Fruit fly (Drosophila melanogaster) whole organism, embryonic: Measurements from ENCODE around the gene CG4709.

ENCODE experiments used
- CG1024 ChIP-seq: fragments of 200-800 bp; sonication (Bioruptor generic); IDR thresholded peaks from 2 replicates; pipeline ENCODE4 v1.3.6; 2022; ENCODE audit warnings: missing biosample characterization, missing genetic modification characterization
- CG11723 ChIP-seq: fragments of 200-800 bp; sonication (Bioruptor generic); optimal IDR thresholded peaks from 2 replicates; lab custom pipeline; 2017; ENCODE audit warnings: missing biosample characterization, mild to moderate bottlenecking, missing genetic modification characterization
- CG13424 ChIP-seq: fragments of 200-800 bp; sonication (Bioruptor generic); optimal IDR thresholded peaks from 2 replicates; lab custom pipeline; 2019; ENCODE audit warnings: missing biosample characterization, mild to moderate bottlenecking, missing genetic modification characterization, moderate library complexity
- CG15514 ChIP-seq: fragments of 200-800 bp; sonication (Bioruptor generic); optimal IDR thresholded peaks from 3 replicates; lab custom pipeline; 2017; ENCODE audit warnings: missing biosample characterization, missing genetic modification characterization, mild to moderate bottlenecking, moderate library complexity, missing genetic modification reagents
- CG16779 ChIP-seq: fragments of 200-800 bp; sonication (Bioruptor generic); IDR thresholded peaks from 2 replicates; pipeline ENCODE4 v1.3.6; 2022; ENCODE audit warnings: missing biosample characterization, missing genetic modification characterization
- CG17361 ChIP-seq: fragments of 200-800 bp; sonication (Bioruptor generic); IDR thresholded peaks from 3 replicates; pipeline ENCODE4 v1.3.6; 2022; ENCODE audit warnings: missing biosample characterization, missing genetic modification characterization
- CG18599 ChIP-seq: fragments of 200-800 bp; sonication (Bioruptor generic); optimal IDR thresholded peaks from 3 replicates; lab custom pipeline; 2017; ENCODE audit warnings: missing biosample characterization, missing genetic modification characterization, mild to moderate bottlenecking, moderate library complexity, missing genetic modification reagents
- CG2116 ChIP-seq: fragments of 200-800 bp; sonication (Bioruptor generic); optimal IDR thresholded peaks from 3 replicates; lab custom pipeline; 2018; ENCODE audit warnings: missing biosample characterization, mild to moderate bottlenecking, missing genetic modification characterization
- CG31388 ChIP-seq: fragments of 200-800 bp; sonication (Bioruptor generic); optimal IDR thresholded peaks from 2 replicates; lab custom pipeline; 2016; ENCODE audit warnings: missing biosample characterization, missing genetic modification characterization
- CG33213 ChIP-seq: fragments of 200-800 bp; sonication (Bioruptor generic); optimal IDR thresholded peaks from 3 replicates; lab custom pipeline; 2016; ENCODE audit warnings: missing biosample characterization, missing genetic modification characterization
- CG5180 ChIP-seq: fragments of 200-800 bp; sonication (Bioruptor generic); optimal IDR thresholded peaks from 3 replicates; lab custom pipeline; 2017; ENCODE audit warnings: missing biosample characterization, missing genetic modification characterization, mild to moderate bottlenecking, moderate library complexity, missing genetic modification reagents
- CG9932 ChIP-seq: fragments of 200-800 bp; sonication (Bioruptor generic); IDR thresholded peaks from 2 replicates; pipeline ENCODE4 v1.3.6; 2022; ENCODE audit warnings: missing biosample characterization, missing genetic modification characterization
- Dip3 ChIP-seq: fragments of 200-800 bp; sonication (Bioruptor generic); optimal IDR thresholded peaks from 3 replicates; lab custom pipeline; 2016; ENCODE audit warnings: missing biosample characterization, missing genetic modification characterization
- Elba2 ChIP-seq: fragments of 200-800 bp; sonication (Bioruptor generic); optimal IDR thresholded peaks from 3 replicates; lab custom pipeline; 2016; ENCODE audit warnings: missing biosample characterization, missing genetic modification characterization
- HLH54F ChIP-seq: fragments of 200-800 bp; sonication (Bioruptor generic); optimal IDR thresholded peaks from 3 replicates; lab custom pipeline; 2016; ENCODE audit warnings: missing biosample characterization, missing genetic modification characterization
- MESR4 ChIP-seq: fragments of 200-800 bp; sonication (Bioruptor generic); optimal IDR thresholded peaks from 2 replicates; lab custom pipeline; 2018; ENCODE audit warnings: missing biosample characterization, mild to moderate bottlenecking, missing genetic modification characterization, moderate library complexity
- MTF-1 ChIP-seq: fragments of 200-800 bp; sonication (Bioruptor generic); optimal IDR thresholded peaks from 2 replicates; lab custom pipeline; 2018; ENCODE audit warnings: missing biosample characterization, mild to moderate bottlenecking, missing genetic modification characterization, borderline replicate concordance
- NC2β ChIP-seq: fragments of 200-800 bp; sonication (Bioruptor generic); optimal IDR thresholded peaks from 2 replicates; lab custom pipeline; 2016; ENCODE audit warnings: missing biosample characterization, missing genetic modification characterization
- Nf-YA ChIP-seq: fragments of 200-800 bp; sonication (Bioruptor generic); IDR thresholded peaks from 2 replicates; pipeline ENCODE4 v1.3.6; 2022; ENCODE audit warnings: missing biosample characterization, missing genetic modification characterization
- NfI ChIP-seq: fragments of 200-800 bp; sonication (Bioruptor generic); optimal IDR thresholded peaks from 3 replicates; lab custom pipeline; 2018; ENCODE audit warnings: missing biosample characterization, mild to moderate bottlenecking, missing genetic modification characterization, moderate library complexity
- Oaz ChIP-seq: fragments of 200-800 bp; sonication (Bioruptor generic); IDR thresholded peaks from 2 replicates; pipeline ENCODE4 v1.3.6; 2022; ENCODE audit warnings: missing biosample characterization, missing genetic modification characterization
- Sin3A ChIP-seq: fragments of >200 bp; optimal IDR thresholded peaks from 2 replicates; lab custom pipeline; 2018
- Sry-β ChIP-seq: fragments of 200-800 bp; sonication (Bioruptor generic); optimal IDR thresholded peaks from 2 replicates; lab custom pipeline; 2018; ENCODE audit warnings: missing biosample characterization, mild to moderate bottlenecking, missing genetic modification characterization, moderate library complexity
- bsh ChIP-seq, 2 experiments: fragments of 200-800 bp; sonication (Bioruptor generic); optimal IDR thresholded peaks; 2 replicates each; lab custom pipeline; 2017 to 2018; ENCODE audit warnings: mild to moderate bottlenecking in 2 of 2, missing biosample characterization in 2 of 2, missing genetic modification characterization in 2 of 2, moderate library complexity in 1 of 2
- cato ChIP-seq: fragments of 200-800 bp; sonication (Bioruptor generic); optimal IDR thresholded peaks from 2 replicates; lab custom pipeline; 2016; ENCODE audit warnings: missing biosample characterization, missing genetic modification characterization, borderline replicate concordance
- dmrt99B ChIP-seq: fragments of 200-800 bp; sonication (Bioruptor generic); optimal IDR thresholded peaks from 2 replicates; lab custom pipeline; 2018; ENCODE audit warnings: missing biosample characterization, mild to moderate bottlenecking, missing genetic modification characterization, moderate library complexity
- fd102C ChIP-seq: fragments of 200-800 bp; sonication (Bioruptor generic); optimal IDR thresholded peaks from 2 replicates; lab custom pipeline; 2018; ENCODE audit warnings: missing biosample characterization, mild to moderate bottlenecking, missing genetic modification characterization, moderate library complexity
- lov ChIP-seq, 2 experiments: fragments of 200-800 bp in 1 of 2; fragments of >200 bp in 1 of 2; sonication (Bioruptor generic) in 1 of 2; IDR thresholded peaks in 1 of 2; optimal IDR thresholded peaks in 1 of 2; 2 replicates in 1 of 2; 3 replicates in 1 of 2; pipeline versions ENCODE4 v1.3.6 to Lab custom; 2017 to 2022; ENCODE audit warnings: missing biosample characterization in 1 of 2, missing genetic modification characterization in 1 of 2
- mld ChIP-seq: fragments of 200-800 bp; sonication (Bioruptor generic); IDR thresholded peaks from 3 replicates; pipeline ENCODE4 v1.3.6; 2022; ENCODE audit warnings: missing biosample characterization, missing genetic modification characterization; ENCODE audit not compliant: partially characterized antibody
- pan ChIP-seq, 4 experiments: fragments of >200 bp in 3 of 4; fragments of 200-800 bp in 1 of 4; sonication (Bioruptor generic) in 1 of 4; optimal IDR thresholded peaks in 3 of 4; IDR thresholded peaks in 1 of 4; 2 replicates each; pipeline versions ENCODE4 v1.3.6 to Lab custom; 2017 to 2022; ENCODE audit warnings: missing biosample characterization in 2 of 4, missing genetic modification characterization in 2 of 4, mixed read lengths in 1 of 4
- pzg ChIP-seq: fragments of 200-800 bp; sonication (Bioruptor generic); optimal IDR thresholded peaks from 3 replicates; lab custom pipeline; 2018; ENCODE audit warnings: missing biosample characterization, mild to moderate bottlenecking, missing genetic modification characterization, moderate library complexity
- so ChIP-seq: fragments of 200-800 bp; sonication (Bioruptor generic); IDR thresholded peaks from 3 replicates; pipeline ENCODE4 v1.3.6; 2022; ENCODE audit warnings: missing biosample characterization, missing genetic modification characterization
- sqz ChIP-seq: fragments of 200-800 bp; sonication (Bioruptor generic); optimal IDR thresholded peaks from 3 replicates; lab custom pipeline; 2018; ENCODE audit warnings: missing biosample characterization, mild to moderate bottlenecking, missing genetic modification characterization
- sug ChIP-seq: fragments of 200-800 bp; optimal IDR thresholded peaks from 2 replicates; lab custom pipeline; 2019; ENCODE audit warnings: missing biosample characterization, mild to moderate bottlenecking, missing genetic modification characterization, moderate library complexity
- tio ChIP-seq: fragments of 200-800 bp; sonication (Bioruptor generic); optimal IDR thresholded peaks from 2 replicates; lab custom pipeline; 2017; ENCODE audit warnings: missing biosample characterization, missing genetic modification characterization, inconsistent platforms
- tll ChIP-seq, 2 experiments: fragments of 200-800 bp in 1 of 2; fragments of >200 bp in 1 of 2; sonication (Bioruptor generic) in 1 of 2; optimal IDR thresholded peaks; 2 replicates each; lab custom pipeline; 2017 to 2019; ENCODE audit warnings: missing biosample characterization in 2 of 2, missing genetic modification characterization in 2 of 2, mild to moderate bottlenecking in 1 of 2, moderate library complexity in 1 of 2
- trh ChIP-seq: fragments of 200-800 bp; sonication (Bioruptor generic); optimal IDR thresholded peaks from 2 replicates; lab custom pipeline; 2016; ENCODE audit warnings: missing biosample characterization, missing genetic modification characterization
- z ChIP-seq: fragments of 200-800 bp; sonication (Bioruptor generic); IDR thresholded peaks from 3 replicates; pipeline ENCODE4 v1.3.6; 2022; ENCODE audit warnings: missing biosample characterization, missing genetic modification characterization
- zfh1 ChIP-seq: fragments of 200-800 bp; sonication (Bioruptor generic); IDR thresholded peaks from 3 replicates; pipeline ENCODE4 v1.3.6; 2022; ENCODE audit warnings: missing biosample characterization, missing genetic modification characterization

Gene CG4709

dm6 chr2L:9984078-9984772 is 30.1 kb downstream of the CG4709 start, which contains the start of gene bib (continued):
- TF ChIP-seq pzg (GFP tag; lab: Kevin White, UChicago), result no peak
- peak; percentile 53 for TF ChIP-seq NC2β (GFP tag; lab: Kevin White, UChicago)
- TF ChIP-seq NfI (GFP tag; lab: Kevin White, UChicago), result peak; percentile 76
- peak; percentile 8 for TF ChIP-seq MESR4 (GFP tag; lab: Kevin White, UChicago)
- peak; percentile 86 for TF ChIP-seq CG13424 (tag; lab: Kevin White, UChicago)
- no peak for TF ChIP-seq Nf-YA (GFP tag; lab: Robert Waterston, UW)
- peak; percentile 66 for TF ChIP-seq cato (GFP tag; lab: Kevin White, UChicago)
- TF ChIP-seq z, result peak; percentile 36; the same call in 1 of the 3 replicates
- no peak for TF ChIP-seq pan (optimal IDR thresholded peaks at IDR 0.05; lab: Kevin White, UChicago)
- peak in 1 of 2 experiments; percentile 58 for TF ChIP-seq pan (GFP tag; optimal IDR thresholded peaks at IDR 0.05 in 1 of 2, IDR thresholded peaks at IDR 0.05 in 1 of 2)
- TF ChIP-seq CG17361 (GFP tag; lab: Robert Waterston, UW), result peak; percentile 95
- TF ChIP-seq Oaz (GFP tag; lab: Robert Waterston, UW), result no peak
- no peak for TF ChIP-seq sug
- TF ChIP-seq CG1024 (GFP tag; lab: Robert Waterston, UW), result no peak
- TF ChIP-seq Dip3 (GFP tag; lab: Kevin White, UChicago), result no peak
- peak; percentile 32 for TF ChIP-seq CG31388 (GFP tag; lab: Kevin White, UChicago)
- no peak for TF ChIP-seq mld (GFP tag; lab: Robert Waterston, UW)
- peak; percentile 71 for TF ChIP-seq CG2116
- peak; percentile 52 for TF ChIP-seq CG15514 (GFP tag; lab: Kevin White, UChicago)
- peak; percentile 69; the same call in 2 of the 3 replicates for TF ChIP-seq zfh1 (GFP tag; lab: Robert Waterston, UW)
- TF ChIP-seq Sry-β (GFP tag; lab: Kevin White, UChicago), result peak; percentile 85
- TF ChIP-seq Sin3A (lab: Kevin White, UChicago), result no peak
- TF ChIP-seq CG11723, result peak; percentile 71
- peak; percentile 70 to 89 for TF ChIP-seq bsh (GFP tag; optimal IDR thresholded peaks at IDR 0.05; lab: Kevin White, UChicago)
- TF ChIP-seq MTF-1 (GFP tag; lab: Kevin White, UChicago), result peak; percentile 42
- TF ChIP-seq HLH54F (GFP tag; lab: Kevin White, UChicago), result peak; percentile 19
- peak in 1 of 2 experiments; percentile 92 for TF ChIP-seq tll (GFP tag; optimal IDR thresholded peaks at IDR 0.05; lab: Kevin White, UChicago)
- TF ChIP-seq CG18599 (GFP tag; lab: Kevin White, UChicago), result peak; percentile 90
- no peak for TF ChIP-seq CG9932
- TF ChIP-seq CG5180 (GFP tag; lab: Kevin White, UChicago), result peak; percentile 96
- no peak for TF ChIP-seq lov (optimal IDR thresholded peaks at IDR 0.05; lab: Kevin White, UChicago)
- peak; percentile 64; the same call in 1 of the 3 replicates for TF ChIP-seq lov (GFP tag; IDR thresholded peaks at IDR 0.05; lab: Robert Waterston, UW)
- TF ChIP-seq so, result peak; percentile 62; the same call in 1 of the 3 replicates
- TF ChIP-seq tio (GFP tag; lab: Kevin White, UChicago), result peak; percentile 87
- TF ChIP-seq CG33213, result no peak
- TF ChIP-seq fd102C (GFP tag; lab: Kevin White, UChicago), result peak; percentile 78
- 0 out of 2 replicates have a peak, but pooled peaks have one; percentile 42 for TF ChIP-seq CG16779 (GFP tag; lab: Robert Waterston, UW)
- peak; percentile 88 for TF ChIP-seq dmrt99B (tag; lab: Kevin White, UChicago)
- TF ChIP-seq sqz (GFP tag; lab: Kevin White, UChicago), result peak; percentile 78
- peak; percentile 32 for TF ChIP-seq trh (GFP tag; lab: Kevin White, UChicago)
- no peak for TF ChIP-seq Elba2 (GFP tag; lab: Kevin White, UChicago)
